Worm (Caenorhabditis elegans) whole organism, mixed stage, embryonic: ENCODE measurements around the gene atgl-1.

ENCODE experiments used
- M03D4.4 ChIP-seq: sonication (generic microtip); optimal IDR thresholded peaks from 2 replicates; lab custom pipeline; 2017; ENCODE audit warnings: mild to moderate bottlenecking, missing genetic modification characterization, missing compliant biosample characterization
- bed-3 ChIP-seq: fragments of 200-800 bp; sonication (Bioruptor generic); optimal IDR thresholded peaks from 3 replicates; lab custom pipeline; 2018; ENCODE audit warnings: mild to moderate bottlenecking, missing genetic modification characterization, moderate library complexity, missing compliant biosample characterization
- blmp-1 ChIP-seq: fragments of 150-350 bp; optimal IDR thresholded peaks from 2 replicates; lab custom pipeline; 2014; ENCODE audit warnings: missing biosample characterization, missing genetic modification characterization
- ceh-39 ChIP-seq: fragments of 150-350 bp; optimal IDR thresholded peaks from 2 replicates; lab custom pipeline; 2014; ENCODE audit warnings: missing biosample characterization, missing genetic modification characterization
- ceh-43 ChIP-seq: fragments of 200-800 bp; sonication (Bioruptor generic); optimal IDR thresholded peaks from 2 replicates; lab custom pipeline; 2018; ENCODE audit warnings: mild to moderate bottlenecking, missing genetic modification characterization, moderate library complexity, missing compliant biosample characterization
- ceh-83 ChIP-seq: fragments of 200-800 bp; sonication (Bioruptor generic); optimal IDR thresholded peaks from 2 replicates; lab custom pipeline; 2018; ENCODE audit warnings: mild to moderate bottlenecking, missing genetic modification characterization, missing compliant biosample characterization
- cnd-1 ChIP-seq: fragments of 200-800 bp; sonication (Bioruptor generic); optimal IDR thresholded peaks from 2 replicates; lab custom pipeline; 2018; ENCODE audit warnings: mild to moderate bottlenecking, missing genetic modification characterization, missing compliant biosample characterization
- elt-1 ChIP-seq: sonication (generic microtip); optimal IDR thresholded peaks from 2 replicates; lab custom pipeline; 2017; ENCODE audit warnings: missing genetic modification characterization, mild to moderate bottlenecking, missing compliant biosample characterization, antibody characterized with exemption, moderate library complexity, borderline replicate concordance; ENCODE audit not compliant: insufficient read depth
- elt-3 ChIP-seq: fragments of 150-350 bp; optimal IDR thresholded peaks from 2 replicates; lab custom pipeline; 2014; ENCODE audit warnings: missing biosample characterization, missing genetic modification characterization
- ham-2 ChIP-seq: fragments of 200-800 bp; sonication (Bioruptor generic); optimal IDR thresholded peaks from 2 replicates; lab custom pipeline; 2018; ENCODE audit warnings: mild to moderate bottlenecking, missing genetic modification characterization, missing compliant biosample characterization
- hlh-1 ChIP-seq: fragments of 150-350 bp; optimal IDR thresholded peaks from 2 replicates; lab custom pipeline; 2014; ENCODE audit warnings: missing biosample characterization, missing genetic modification reagents, missing genetic modification characterization
- lin-13 ChIP-seq: fragments of 150-350 bp; optimal IDR thresholded peaks from 2 replicates; lab custom pipeline; 2014; ENCODE audit warnings: missing biosample characterization, missing genetic modification characterization
- lin-32 ChIP-seq: fragments of 200-800 bp; sonication (Bioruptor generic); optimal IDR thresholded peaks from 2 replicates; lab custom pipeline; 2018; ENCODE audit warnings: mild to moderate bottlenecking, missing genetic modification characterization, missing compliant biosample characterization
- lsy-2 ChIP-seq: fragments of 150-350 bp; optimal IDR thresholded peaks from 2 replicates; lab custom pipeline; 2014; ENCODE audit warnings: missing biosample characterization, missing genetic modification characterization
- mep-1 ChIP-seq: fragments of 150-350 bp; optimal IDR thresholded peaks from 2 replicates; lab custom pipeline; 2017; ENCODE audit warnings: missing biosample characterization, missing genetic modification reagents, missing genetic modification characterization, inconsistent platforms
- mls-2 ChIP-seq: sonication (generic microtip); optimal IDR thresholded peaks from 2 replicates; lab custom pipeline; 2016; ENCODE audit warnings: mild to moderate bottlenecking, missing genetic modification characterization, moderate library complexity, missing compliant biosample characterization
- nhr-12 ChIP-seq: fragments of 150-350 bp; optimal IDR thresholded peaks from 2 replicates; lab custom pipeline; 2014; ENCODE audit warnings: missing biosample characterization, missing genetic modification characterization
- nhr-2 ChIP-seq: fragments of 150-350 bp; optimal IDR thresholded peaks from 2 replicates; lab custom pipeline; 2014; ENCODE audit warnings: missing biosample characterization, missing genetic modification characterization
- nhr-237 ChIP-seq: fragments of 150-350 bp; optimal IDR thresholded peaks from 2 replicates; lab custom pipeline; 2014; ENCODE audit warnings: missing biosample characterization, missing genetic modification characterization
- nhr-28 ChIP-seq: fragments of 150-350 bp; optimal IDR thresholded peaks from 2 replicates; lab custom pipeline; 2014; ENCODE audit warnings: missing biosample characterization, missing genetic modification characterization
- nhr-76 ChIP-seq: sonication (generic microtip); optimal IDR thresholded peaks from 2 replicates; lab custom pipeline; 2017; ENCODE audit warnings: missing biosample characterization, missing genetic modification characterization
- pha-4 ChIP-seq: fragments of 150-350 bp; optimal IDR thresholded peaks from 2 replicates; lab custom pipeline; 2018; ENCODE audit warnings: missing biosample characterization, missing genetic modification reagents, missing genetic modification characterization
- sem-2 ChIP-seq: fragments of 200-800 bp; sonication (Bioruptor generic); optimal IDR thresholded peaks from 2 replicates; lab custom pipeline; 2018; ENCODE audit warnings: mild to moderate bottlenecking, missing genetic modification characterization, missing compliant biosample characterization
- snpc-4 ChIP-seq: fragments of 150-350 bp; optimal IDR thresholded peaks from 2 replicates; lab custom pipeline; 2014; ENCODE audit warnings: missing biosample characterization, missing genetic modification characterization
- unc-120 ChIP-seq: sonication (generic microtip); optimal IDR thresholded peaks from 2 replicates; lab custom pipeline; 2017; ENCODE audit warnings: missing genetic modification characterization, missing compliant biosample characterization; ENCODE audit not compliant: poor library complexity, severe bottlenecking
- unc-39 ChIP-seq: fragments of 150-350 bp; optimal IDR thresholded peaks from 2 replicates; lab custom pipeline; 2014; ENCODE audit warnings: missing biosample characterization, missing genetic modification characterization
- unc-62 ChIP-seq: fragments of 150-350 bp; optimal IDR thresholded peaks from 2 replicates; lab custom pipeline; 2014; ENCODE audit warnings: missing biosample characterization, missing genetic modification reagents, missing genetic modification characterization
- ztf-11 ChIP-seq: fragments of 150-350 bp; optimal IDR thresholded peaks from 2 replicates; lab custom pipeline; 2014; ENCODE audit warnings: missing biosample characterization, missing genetic modification characterization

atgl-1 gene

ce11 chrIII:6446807-6447206 lies 27.5 kb upstream of the atgl-1 start, which contains the start of gene let-721:
Gene let-721 (minus strand): TSS chrIII:6446907.
- TF ChIP-seq nhr-2 (tag; lab: Kevin White, UChicago), result no peak
- no peak for TF ChIP-seq nhr-12 (tag; lab: Kevin White, UChicago)
- no peak for TF ChIP-seq elt-1
- no peak for TF ChIP-seq sem-2
- TF ChIP-seq unc-120 (tag; lab: Kevin White, UChicago), result no peak
- TF ChIP-seq unc-62 (GFP tag; lab: Kevin White, UChicago), result no peak

- no peak for TF ChIP-seq ceh-39 (tag; lab: Kevin White, UChicago)
- peak; percentile 17 for TF ChIP-seq M03D4.4 (tag; lab: Kevin White, UChicago)
- peak; percentile 43 for TF ChIP-seq lsy-2 (tag; lab: Kevin White, UChicago)
- TF ChIP-seq mls-2 (tag; lab: Kevin White, UChicago), result peak; percentile 3
- TF ChIP-seq ham-2, result peak; percentile 10
- no peak for TF ChIP-seq elt-1
- peak; percentile 68 for TF ChIP-seq pha-4 (tag; lab: Kevin White, UChicago)
- peak; percentile 37 for TF ChIP-seq unc-120 (tag; lab: Kevin White, UChicago)
Measured at ce11 chrIII:6444335-6444734, 25.1 kb upstream of the atgl-1 start, which contains the start of gene C05D11.13. Gene C05D11.13 (minus strand): TSS chrIII:6444586.

DNA sequence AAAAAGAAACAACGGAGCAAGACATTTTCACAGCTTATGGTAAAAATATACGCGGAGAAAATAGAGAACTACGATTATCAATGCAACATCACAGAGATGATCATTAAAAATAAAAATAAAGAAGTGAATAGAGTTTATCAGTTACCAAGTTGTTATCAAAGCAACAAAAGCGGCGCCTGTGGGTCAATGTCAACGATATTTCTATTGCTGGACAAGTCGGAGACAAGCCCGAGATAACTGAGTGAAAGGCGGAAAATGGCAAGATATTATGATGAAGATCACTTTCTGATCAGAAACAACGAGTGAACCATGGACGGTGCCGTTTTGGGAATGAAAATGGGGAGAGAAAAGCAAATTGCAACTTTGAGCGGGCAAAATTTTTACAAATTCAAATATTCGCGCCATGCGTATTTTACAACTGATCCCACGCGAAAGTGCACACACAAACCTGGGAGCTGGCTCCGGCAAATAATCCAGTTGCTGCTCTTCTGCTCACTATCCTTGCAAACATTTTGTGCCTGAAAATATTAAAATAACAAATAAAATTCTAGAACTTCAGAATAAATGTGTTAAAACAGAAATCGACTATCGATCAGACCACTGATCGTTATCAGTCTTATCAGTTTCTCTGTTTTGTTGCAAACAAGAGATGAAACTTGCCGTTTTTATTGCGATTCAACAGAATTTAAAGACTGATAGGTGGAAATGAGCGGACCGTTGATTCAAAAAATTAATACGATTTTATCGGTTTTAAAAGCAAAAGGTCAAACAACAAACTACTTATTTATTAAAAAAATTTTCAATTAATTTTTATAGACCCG lies 23.3 kb upstream of the atgl-1 start, which contains the start of gene mel-32:
Gene mel-32, minus strand, starts transcription at position 696 of the 821 bp plus-strand sequence.
- TF ChIP-seq pha-4 (tag; lab: Kevin White, UChicago) (no peak), unc-120 (tag; lab: Kevin White, UChicago) (no peak), unc-39 (tag; lab: Kevin White, UChicago) (no peak), nhr-12 (tag; lab: Kevin White, UChicago) (no peak), ceh-39 (tag; lab: Kevin White, UChicago) (no peak), mep-1 (tag; lab: Kevin White, UChicago) (no peak), nhr-76 (tag; lab: Kevin White, UChicago) (no peak), lsy-2 (tag; lab: Kevin White, UChicago) (no peak), cnd-1 (tag; lab: Kevin White, UChicago) (no peak), nhr-237 (no peak), blmp-1 (tag; lab: Kevin White, UChicago) (no peak)
- TF ChIP-seq, all 35 proteins: peak for 0

DNA sequence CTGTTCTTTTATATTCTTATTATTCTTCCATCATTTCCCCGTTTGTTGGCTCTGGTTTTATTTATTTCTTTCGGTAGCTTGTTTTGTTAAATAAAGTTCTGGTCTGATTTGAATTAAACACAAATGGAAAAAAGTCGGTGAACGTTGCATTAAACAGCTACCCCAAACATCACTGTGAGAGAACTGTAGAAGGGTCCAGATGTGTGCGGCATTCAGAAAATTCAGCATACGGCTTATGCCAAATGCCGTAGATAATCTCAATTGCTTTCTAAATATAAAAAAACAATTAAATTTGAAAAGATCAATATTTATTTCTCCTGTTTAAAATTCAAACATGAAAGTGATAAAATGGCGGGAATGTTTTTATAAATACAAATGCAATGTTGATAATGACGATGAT lies 20.6 kb upstream of the atgl-1 start:
- TF ChIP-seq hlh-1 (tag; lab: Kevin White, UChicago) (no peak), lsy-2 (tag; lab: Kevin White, UChicago) (no peak), mep-1 (tag; lab: Kevin White, UChicago) (no peak), ceh-83 (GFP tag; lab: Kevin White, UChicago) (no peak), M03D4.4 (tag; lab: Kevin White, UChicago) (no peak), unc-39 (tag; lab: Kevin White, UChicago) (no peak), bed-3 (GFP tag; lab: Kevin White, UChicago) (no peak), blmp-1 (tag; lab: Kevin White, UChicago) (no peak), nhr-76 (tag; lab: Kevin White, UChicago) (no peak), elt-3 (tag; lab: Kevin White, UChicago) (no peak), nhr-28 (tag; lab: Kevin White, UChicago) (no peak)

ce11 chrIII:6436308-6436707 lies 17.0 kb upstream of the atgl-1 start, which contains the start of gene C05D11.1:
Gene C05D11.1 (plus strand): TSS chrIII:6436608.
- TF ChIP-seq ceh-43 (GFP tag; lab: Kevin White, UChicago) (no peak), snpc-4 (tag; lab: Kevin White, UChicago) (no peak), hlh-1 (tag; lab: Kevin White, UChicago) (no peak), lin-13 (no peak), unc-120 (tag; lab: Kevin White, UChicago) (no peak), unc-39 (tag; lab: Kevin White, UChicago) (no peak), sem-2 (no peak), lin-32 (no peak), lsy-2 (tag; lab: Kevin White, UChicago) (no peak), ztf-11 (tag; lab: Kevin White, UChicago) (no peak), unc-62 (GFP tag; lab: Kevin White, UChicago) (no peak)
